Worm (Caenorhabditis elegans) whole organism, late embryonic: Measurements from ENCODE around the gene spp-9.

Experiments
- F13H6.1 ChIP-seq: sonication (generic microtip); optimal IDR thresholded peaks from 2 replicates; lab custom pipeline; 2016; ENCODE audit warnings: missing genetic modification characterization, missing compliant biosample characterization
- K02D7.2 ChIP-seq: sonication (generic microtip); optimal IDR thresholded peaks from 2 replicates; lab custom pipeline; 2017; ENCODE audit warnings: mild to moderate bottlenecking, missing genetic modification characterization, missing compliant biosample characterization
- K09A11.1 ChIP-seq: sonication (generic microtip); optimal IDR thresholded peaks from 2 replicates; lab custom pipeline; 2017; ENCODE audit warnings: antibody characterized with exemption, mild to moderate bottlenecking, missing genetic modification characterization, missing compliant biosample characterization; ENCODE audit not compliant: insufficient read depth
- Y22D7AL.16 ChIP-seq: sonication (generic microtip); optimal IDR thresholded peaks from 2 replicates; lab custom pipeline; 2016; ENCODE audit warnings: missing genetic modification characterization, missing compliant biosample characterization
- ceh-2 ChIP-seq: sonication (generic microtip); optimal IDR thresholded peaks from 2 replicates; lab custom pipeline; 2016; ENCODE audit warnings: missing genotype, missing genetic modification characterization, missing compliant biosample characterization
- ceh-24 ChIP-seq: sonication (generic microtip); optimal IDR thresholded peaks from 2 replicates; lab custom pipeline; 2016; ENCODE audit warnings: mild to moderate bottlenecking, missing genetic modification characterization, missing compliant biosample characterization
- ceh-30 ChIP-seq: fragments of 150-350 bp; optimal IDR thresholded peaks from 2 replicates; lab custom pipeline; 2014; ENCODE audit warnings: missing biosample characterization, missing genetic modification characterization
- ceh-45 ChIP-seq: fragments of 200-800 bp; sonication (Bioruptor generic); IDR thresholded peaks from 2 replicates; pipeline ENCODE4 v1.3.6; 2022; ENCODE audit warnings: missing genetic modification reagents, missing genetic modification characterization, missing compliant biosample characterization
- ceh-48 ChIP-seq: sonication (generic microtip); optimal IDR thresholded peaks from 2 replicates; lab custom pipeline; 2016; ENCODE audit warnings: missing genetic modification characterization, inconsistent platforms, missing compliant biosample characterization
- ceh-6 ChIP-seq: fragments of 200-800 bp; sonication (Bioruptor generic); optimal IDR thresholded peaks from 2 replicates; lab custom pipeline; 2018; ENCODE audit warnings: mild to moderate bottlenecking, missing genetic modification characterization, missing compliant biosample characterization
- che-1 ChIP-seq: sonication (generic microtip); optimal IDR thresholded peaks from 2 replicates; lab custom pipeline; 2016; ENCODE audit warnings: mild to moderate bottlenecking, missing genetic modification characterization, missing compliant biosample characterization
- dmd-4 ChIP-seq: sonication (generic microtip); optimal IDR thresholded peaks from 2 replicates; lab custom pipeline; 2016; ENCODE audit warnings: borderline replicate concordance, missing genetic modification characterization, missing compliant biosample characterization
- dve-1 ChIP-seq: sonication (generic microtip); optimal IDR thresholded peaks from 2 replicates; lab custom pipeline; 2017; ENCODE audit warnings: antibody characterized with exemption, mild to moderate bottlenecking, missing genetic modification characterization, missing compliant biosample characterization
- elt-2 ChIP-seq: sonication (generic microtip); optimal IDR thresholded peaks from 2 replicates; lab custom pipeline; 2016; ENCODE audit warnings: missing genetic modification reagents, missing genetic modification characterization, missing compliant biosample characterization
- ets-4 ChIP-seq: sonication (generic microtip); optimal IDR thresholded peaks from 2 replicates; lab custom pipeline; 2016; ENCODE audit warnings: missing genetic modification characterization, missing compliant biosample characterization
- fkh-10 ChIP-seq: fragments of 150-350 bp; optimal IDR thresholded peaks from 2 replicates; lab custom pipeline; 2014; ENCODE audit warnings: missing biosample characterization, missing genetic modification reagents, missing genetic modification characterization
- fkh-6 ChIP-seq: sonication (generic microtip); optimal IDR thresholded peaks from 2 replicates; lab custom pipeline; 2016; ENCODE audit warnings: missing genetic modification characterization, missing compliant biosample characterization
- hlh-13 ChIP-seq: fragments of 200-800 bp; sonication (Bioruptor generic); optimal IDR thresholded peaks from 2 replicates; lab custom pipeline; 2018; ENCODE audit warnings: mild to moderate bottlenecking, missing genetic modification characterization, missing compliant biosample characterization
- hlh-6 ChIP-seq: sonication (generic microtip); optimal IDR thresholded peaks from 2 replicates; lab custom pipeline; 2016; ENCODE audit warnings: missing genotype, missing genetic modification characterization, missing compliant biosample characterization
- hlh-8 ChIP-seq: sonication (generic microtip); optimal IDR thresholded peaks from 2 replicates; lab custom pipeline; 2016; ENCODE audit warnings: missing genotype, missing genetic modification characterization, missing compliant biosample characterization
- lin-11 ChIP-seq: fragments of 200-800 bp; sonication (Bioruptor generic); optimal IDR thresholded peaks from 2 replicates; lab custom pipeline; 2018; ENCODE audit warnings: mild to moderate bottlenecking, missing genetic modification characterization, missing compliant biosample characterization
- nfya-1 ChIP-seq: sonication (generic microtip); optimal IDR thresholded peaks from 2 replicates; lab custom pipeline; 2017; ENCODE audit warnings: missing genetic modification characterization, mild to moderate bottlenecking, missing compliant biosample characterization, antibody characterized with exemption, moderate library complexity
- npax-4 ChIP-seq: sonication (generic microtip); optimal IDR thresholded peaks from 2 replicates; lab custom pipeline; 2016; ENCODE audit warnings: missing genetic modification characterization, missing compliant biosample characterization
- pat-9 ChIP-seq: fragments of 200-800 bp; sonication (Bioruptor generic); optimal IDR thresholded peaks from 2 replicates; lab custom pipeline; 2018; ENCODE audit warnings: mild to moderate bottlenecking, missing genetic modification characterization, moderate library complexity, missing compliant biosample characterization
- pha-2 ChIP-seq: sonication (generic microtip); optimal IDR thresholded peaks from 2 replicates; lab custom pipeline; 2017; ENCODE audit warnings: mild to moderate bottlenecking, missing genetic modification characterization, missing compliant biosample characterization
- pha-4 ChIP-seq: fragments of 150-350 bp; optimal IDR thresholded peaks from 2 replicates; lab custom pipeline; 2018; ENCODE audit warnings: missing biosample characterization, missing genetic modification reagents, missing genetic modification characterization
- pros-1 ChIP-seq: fragments of 150-350 bp; optimal IDR thresholded peaks from 2 replicates; lab custom pipeline; 2014; ENCODE audit warnings: missing biosample characterization, missing genetic modification reagents, missing genetic modification characterization
- ref-2 ChIP-seq: sonication (generic microtip); optimal IDR thresholded peaks from 2 replicates; lab custom pipeline; 2016; ENCODE audit warnings: missing genetic modification characterization, missing compliant biosample characterization
- rnt-1 ChIP-seq: sonication (generic microtip); optimal IDR thresholded peaks from 2 replicates; lab custom pipeline; 2016; ENCODE audit warnings: missing genetic modification characterization, missing compliant biosample characterization
- sox-2 ChIP-seq: fragments of 200-800 bp; sonication (Bioruptor generic); IDR thresholded peaks from 2 replicates; pipeline ENCODE4 v1.3.6; 2022; ENCODE audit warnings: missing genetic modification reagents, missing genetic modification characterization, missing compliant biosample characterization
- sox-4 ChIP-seq: sonication (generic microtip); optimal IDR thresholded peaks from 2 replicates; lab custom pipeline; 2017; ENCODE audit warnings: mild to moderate bottlenecking, missing genetic modification characterization, inconsistent platforms, missing compliant biosample characterization
- zip-5 ChIP-seq: sonication (generic microtip); optimal IDR thresholded peaks from 2 replicates; lab custom pipeline; 2016; ENCODE audit warnings: missing genetic modification characterization, missing compliant biosample characterization

spp-9 gene

DNA sequence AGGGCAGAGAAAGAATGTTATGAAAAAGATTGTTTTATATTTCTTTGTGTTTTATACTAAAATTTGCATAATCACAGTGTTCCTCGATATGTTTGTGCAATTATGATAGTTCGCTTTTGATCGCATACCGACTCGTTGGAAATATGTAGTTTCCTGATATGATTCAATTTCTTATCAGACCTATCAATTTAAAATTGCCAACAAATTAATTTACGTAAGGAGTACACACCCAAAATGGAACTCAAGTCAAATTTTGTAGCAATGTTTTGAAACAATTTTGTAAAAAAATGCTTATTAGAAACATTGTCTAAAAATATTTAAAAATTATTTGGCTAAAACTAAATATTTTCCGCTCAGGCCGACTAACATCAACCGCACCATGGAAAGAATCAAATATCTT lies 13.0 kb downstream of the spp-9 start:
- TF ChIP-seq fkh-6 (tag; lab: Kevin White, UChicago) (no peak), pat-9 (tag; lab: Kevin White, UChicago) (no peak), dve-1 (no peak), sox-4 (tag; lab: Kevin White, UChicago) (no peak), pha-2 (tag; lab: Kevin White, UChicago) (no peak), ref-2 (tag; lab: Kevin White, UChicago) (no peak), F13H6.1 (tag; lab: Kevin White, UChicago) (no peak), ets-4 (tag; lab: Kevin White, UChicago) (no peak), ceh-24 (no peak), npax-4 (tag; lab: Kevin White, UChicago) (no peak), ceh-2 (no peak), zip-5 (no peak), dmd-4 (no peak), sox-2 (GFP tag; lab: Robert Waterston, UW) (no peak)

DNA sequence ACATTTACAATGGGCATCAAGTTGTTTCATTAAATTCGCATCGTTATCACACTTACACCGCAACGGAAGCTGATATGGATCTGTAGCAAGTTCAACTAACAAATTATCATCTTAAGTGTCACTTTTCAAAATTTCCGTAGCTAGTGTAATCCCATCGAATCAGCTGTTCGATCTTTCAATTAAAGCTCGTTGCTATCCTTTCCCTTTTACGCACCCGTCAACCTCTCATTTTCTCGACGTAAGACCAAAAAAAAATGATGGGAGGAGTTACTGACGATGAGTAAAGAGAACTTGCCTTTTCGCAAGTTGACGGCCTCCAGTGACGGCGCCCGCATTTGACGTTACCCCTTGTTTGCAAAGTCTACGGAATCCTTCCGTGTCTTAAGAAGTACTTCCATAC lies 14.4 kb downstream of the spp-9 start, which contains the start of gene F29G6.1:
Gene F29G6.1 (plus strand): TSS at position 301 of the 400 bp plus-strand sequence.
- TF ChIP-seq K09A11.1 = no peak
- no peak for TF ChIP-seq hlh-13
- TF ChIP-seq ceh-45 (GFP tag; lab: Robert Waterston, UW) = no peak
- no peak for TF ChIP-seq fkh-6 (tag; lab: Kevin White, UChicago)
- no peak for TF ChIP-seq pha-4
- TF ChIP-seq rnt-1 (tag; lab: Kevin White, UChicago) = no peak

DNA sequence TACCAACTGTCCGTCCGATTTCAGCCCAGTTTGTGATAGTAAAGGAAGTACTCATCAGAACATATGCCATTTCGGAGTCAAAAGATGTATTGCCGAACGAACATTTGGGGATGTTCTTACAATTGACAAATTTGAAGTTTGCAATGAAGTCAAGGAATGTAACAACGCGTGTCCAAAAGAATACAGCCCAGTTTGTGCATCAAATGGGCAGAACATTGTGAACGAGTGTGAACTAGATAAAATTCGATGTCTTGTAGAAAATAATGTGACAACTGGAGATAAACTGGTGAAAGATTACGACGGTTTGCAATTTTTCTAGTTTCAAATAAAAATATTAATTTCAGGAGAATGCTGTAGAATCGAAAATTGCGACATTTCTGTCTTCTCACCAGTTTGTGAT lies 20.3 kb downstream of the spp-9 start:
- no peak for TF ChIP-seq Y22D7AL.16 (tag; lab: Kevin White, UChicago)
- TF ChIP-seq K02D7.2 (tag; lab: Kevin White, UChicago) = no peak
- no peak for TF ChIP-seq elt-2 (tag; lab: Kevin White, UChicago)
- no peak for TF ChIP-seq ceh-30 (tag; lab: Kevin White, UChicago)
- TF ChIP-seq che-1 (tag; lab: Kevin White, UChicago) = no peak
- TF ChIP-seq fkh-10 (GFP tag; lab: Kevin White, UChicago) = no peak
- TF ChIP-seq hlh-6 (tag; lab: Kevin White, UChicago) = no peak
- TF ChIP-seq ceh-6 = no peak
- TF ChIP-seq rnt-1 (tag; lab: Kevin White, UChicago) = no peak

ce11 chrX:11509547-11509946 lies 22.0 kb downstream of the spp-9 start:
- TF ChIP-seq nfya-1 (tag; lab: Kevin White, UChicago) = no peak
- peak; percentile 56 for TF ChIP-seq elt-2 (tag; lab: Kevin White, UChicago)
- TF ChIP-seq, all 69 proteins: peak for 1

DNA sequence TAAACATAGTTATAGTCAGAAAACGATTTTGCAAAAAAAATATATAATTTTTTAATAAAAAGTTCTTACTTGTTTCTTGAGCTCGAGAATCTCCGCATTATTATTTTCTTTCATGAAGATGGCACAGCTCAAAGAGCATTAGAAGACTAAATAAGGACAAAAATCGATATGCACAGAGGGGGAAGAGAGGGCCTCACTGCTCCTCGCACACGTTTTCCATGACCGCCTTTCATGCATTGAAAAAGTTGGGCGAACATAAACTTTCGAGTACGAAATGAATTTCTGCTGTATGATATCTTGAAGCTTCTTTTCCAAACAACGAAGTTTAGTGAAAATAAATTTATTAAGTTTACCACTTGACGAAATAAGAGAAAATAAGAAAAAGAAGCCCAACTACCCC lies 23.6 kb downstream of the spp-9 start, which contains the start of gene ccdc-149:
Gene ccdc-149 (minus strand): TSS at position 221 of the 400 bp plus-strand sequence.
- TF ChIP-seq ceh-48 (tag; lab: Kevin White, UChicago) = peak; percentile 69
- no peak for TF ChIP-seq pros-1 (tag; lab: Kevin White, UChicago)
- TF ChIP-seq, all 69 proteins: peak for 1

DNA sequence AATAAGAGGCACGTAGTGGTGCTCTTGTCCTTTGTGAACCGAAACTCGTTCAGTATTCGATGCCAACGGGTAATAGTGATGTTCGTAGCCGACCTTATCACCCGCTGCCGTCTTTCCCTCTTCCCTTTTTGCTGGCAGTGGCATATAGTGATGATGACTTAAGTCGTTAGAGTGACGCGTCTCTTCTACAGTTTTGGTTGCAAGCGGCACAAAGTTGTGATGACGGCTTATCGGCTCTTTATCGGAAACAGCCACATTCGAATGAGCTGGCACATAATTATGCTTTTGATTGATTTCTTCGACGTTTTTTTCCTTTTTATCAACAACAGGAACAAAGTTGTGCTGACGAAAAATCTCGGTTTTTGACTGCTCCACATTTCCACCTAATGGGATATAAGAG lies 27.8 kb downstream of the spp-9 start:
- TF ChIP-seq hlh-8 (no peak), elt-2 (tag; lab: Kevin White, UChicago) (peak; percentile 61), lin-11 (tag; lab: Kevin White, UChicago) (no peak)
- TF ChIP-seq, all 69 proteins: peak for 1
